Worm (Caenorhabditis elegans) whole organism, L3 larva: ENCODE measurements around the gene shc-3.

Source experiments
- R02D3.7 ChIP-seq: fragments of 150-350 bp; optimal IDR thresholded peaks from 2 replicates; lab custom pipeline; 2014; ENCODE audit warnings: missing biosample characterization, missing genetic modification characterization
- ZK546.5 ChIP-seq: sonication (generic microtip); optimal IDR thresholded peaks from 2 replicates; lab custom pipeline; 2017; ENCODE audit warnings: missing biosample characterization, missing genetic modification characterization
- aly-2 ChIP-seq: fragments of 150-350 bp; optimal IDR thresholded peaks from 2 replicates; lab custom pipeline; 2014; ENCODE audit warnings: missing biosample characterization, missing genetic modification characterization
- ama-1 ChIP-seq: fragments of 150-350 bp; optimal IDR thresholded peaks from 2 replicates; lab custom pipeline; 2018
- ceh-16 ChIP-seq: sonication (generic microtip); optimal IDR thresholded peaks from 2 replicates; lab custom pipeline; 2017; ENCODE audit warnings: missing biosample characterization, missing genetic modification characterization
- ceh-28 ChIP-seq: fragments of 150-350 bp; optimal IDR thresholded peaks from 2 replicates; lab custom pipeline; 2014; ENCODE audit warnings: missing biosample characterization, missing genetic modification reagents, missing genetic modification characterization
- ceh-82 ChIP-seq: fragments of 150-350 bp; optimal IDR thresholded peaks from 2 replicates; lab custom pipeline; 2014; ENCODE audit warnings: missing biosample characterization, missing genetic modification characterization
- ceh-9 ChIP-seq: sonication (generic microtip); optimal IDR thresholded peaks from 2 replicates; lab custom pipeline; 2018; ENCODE audit warnings: missing biosample characterization, missing genetic modification characterization
- daf-12 ChIP-seq: fragments of 150-350 bp; optimal IDR thresholded peaks from 2 replicates; lab custom pipeline; 2014; ENCODE audit warnings: missing biosample characterization, missing genetic modification reagents, missing genetic modification characterization
- egl-27 ChIP-seq: sonication (generic microtip); optimal IDR thresholded peaks from 4 replicates; lab custom pipeline; 2017; ENCODE audit warnings: missing biosample characterization, missing genetic modification reagents, missing genetic modification characterization
- elt-1 ChIP-seq: fragments of 150-350 bp; optimal IDR thresholded peaks from 2 replicates; lab custom pipeline; 2014; ENCODE audit warnings: missing biosample characterization, missing genetic modification characterization
- elt-2 ChIP-seq: sonication (generic microtip); optimal IDR thresholded peaks from 2 replicates; lab custom pipeline; 2016; ENCODE audit warnings: missing genetic modification reagents, mild to moderate bottlenecking, missing genetic modification characterization, missing compliant biosample characterization
- elt-3 ChIP-seq, 3 experiments: fragments of 150-350 bp in 1 of 3; sonication (generic microtip) in 2 of 3; optimal IDR thresholded peaks; 2 replicates in 2 of 3; 4 replicates in 1 of 3; lab custom pipeline; 2014 to 2017; ENCODE audit warnings: missing biosample characterization in 3 of 3, missing genetic modification characterization in 3 of 3
- fkh-10 ChIP-seq: sonication (generic microtip); optimal IDR thresholded peaks from 2 replicates; lab custom pipeline; 2017; ENCODE audit warnings: missing biosample characterization, missing genetic modification reagents, missing genetic modification characterization
- fkh-2 ChIP-seq: fragments of 150-350 bp; optimal IDR thresholded peaks from 2 replicates; lab custom pipeline; 2014; ENCODE audit warnings: missing biosample characterization, missing genetic modification reagents, missing genetic modification characterization
- fos-1 ChIP-seq: fragments of 150-350 bp; optimal IDR thresholded peaks from 2 replicates; lab custom pipeline; 2014; ENCODE audit warnings: missing biosample characterization, missing genetic modification characterization
- hmg-11 ChIP-seq: sonication (generic microtip); optimal IDR thresholded peaks from 2 replicates; lab custom pipeline; 2016; ENCODE audit warnings: missing genetic modification characterization, missing compliant biosample characterization
- jun-1 ChIP-seq: fragments of 150-350 bp; optimal IDR thresholded peaks from 2 replicates; lab custom pipeline; 2014; ENCODE audit warnings: missing biosample characterization, missing genetic modification reagents, missing genetic modification characterization
- lin-39 ChIP-seq: fragments of 150-350 bp; optimal IDR thresholded peaks from 2 replicates; lab custom pipeline; 2018; ENCODE audit warnings: missing biosample characterization, missing genetic modification reagents, missing genetic modification characterization
- lsy-12 ChIP-seq: sonication (generic microtip); optimal IDR thresholded peaks from 2 replicates; lab custom pipeline; 2016; ENCODE audit warnings: mild to moderate bottlenecking, missing genetic modification characterization, missing compliant biosample characterization
- mdl-1 ChIP-seq: fragments of 150-350 bp; optimal IDR thresholded peaks from 2 replicates; lab custom pipeline; 2014; ENCODE audit warnings: missing biosample characterization, missing genetic modification characterization
- mml-1 ChIP-seq: fragments of 150-350 bp; sonication (generic microtip); optimal IDR thresholded peaks from 3 replicates; lab custom pipeline; 2014; ENCODE audit warnings: missing biosample characterization, missing genetic modification characterization
- nfya-1 ChIP-seq: sonication (generic microtip); optimal IDR thresholded peaks from 2 replicates; lab custom pipeline; 2017; ENCODE audit warnings: missing genetic modification characterization, mild to moderate bottlenecking, missing compliant biosample characterization, antibody characterized with exemption, moderate library complexity; ENCODE audit not compliant: insufficient read depth
- nhr-11 ChIP-seq: fragments of 150-350 bp; optimal IDR thresholded peaks from 2 replicates; lab custom pipeline; 2014; ENCODE audit warnings: missing biosample characterization, missing genetic modification characterization
- nhr-12 ChIP-seq: fragments of 150-350 bp; optimal IDR thresholded peaks from 2 replicates; lab custom pipeline; 2014; ENCODE audit warnings: missing biosample characterization, missing genetic modification characterization
- nhr-23 ChIP-seq: fragments of 150-350 bp; optimal IDR thresholded peaks from 2 replicates; lab custom pipeline; 2014; ENCODE audit warnings: missing biosample characterization, missing genetic modification reagents, missing genetic modification characterization
- nhr-237 ChIP-seq: fragments of 150-350 bp; optimal IDR thresholded peaks from 2 replicates; lab custom pipeline; 2014; ENCODE audit warnings: missing biosample characterization, missing genetic modification characterization
- nhr-25 ChIP-seq: sonication (generic microtip); optimal IDR thresholded peaks from 2 replicates; lab custom pipeline; 2017; ENCODE audit warnings: missing biosample characterization, missing genetic modification characterization
- nhr-28 ChIP-seq: fragments of 150-350 bp; optimal IDR thresholded peaks from 2 replicates; lab custom pipeline; 2014; ENCODE audit warnings: missing biosample characterization, missing genetic modification characterization
- nhr-43 ChIP-seq: sonication (generic microtip); optimal IDR thresholded peaks from 2 replicates; lab custom pipeline; 2016; ENCODE audit warnings: mild to moderate bottlenecking, missing genetic modification characterization, missing compliant biosample characterization; ENCODE audit not compliant: poor library complexity, severe bottlenecking
- nhr-67 ChIP-seq: fragments of 150-350 bp; optimal IDR thresholded peaks from 2 replicates; lab custom pipeline; 2014; ENCODE audit warnings: missing biosample characterization, missing genetic modification characterization
- nhr-76 ChIP-seq: fragments of 150-350 bp; sonication (generic microtip); optimal IDR thresholded peaks from 5 replicates; lab custom pipeline; 2014; ENCODE audit warnings: missing biosample characterization, missing genetic modification characterization
- nhr-77 ChIP-seq: fragments of 150-350 bp; optimal IDR thresholded peaks from 2 replicates; lab custom pipeline; 2014; ENCODE audit warnings: missing biosample characterization, missing genetic modification characterization
- pha-4 ChIP-seq: fragments of 150-350 bp; optimal IDR thresholded peaks from 2 replicates; lab custom pipeline; 2014; ENCODE audit warnings: missing biosample characterization, missing genetic modification reagents, missing genetic modification characterization
- pqm-1 ChIP-seq: fragments of 150-350 bp; optimal IDR thresholded peaks from 2 replicates; lab custom pipeline; 2017; ENCODE audit warnings: missing biosample characterization, missing genetic modification characterization, inconsistent platforms
- sea-2 ChIP-seq: fragments of 150-350 bp; sonication (generic microtip); optimal IDR thresholded peaks from 4 replicates; lab custom pipeline; 2014; ENCODE audit warnings: missing biosample characterization, missing genetic modification reagents, missing genetic modification characterization
- skn-1 ChIP-seq: fragments of 150-350 bp; optimal IDR thresholded peaks from 2 replicates; lab custom pipeline; 2014; ENCODE audit warnings: missing biosample characterization, missing genetic modification characterization
- snpc-4 ChIP-seq: fragments of 150-350 bp; optimal IDR thresholded peaks from 2 replicates; lab custom pipeline; 2014; ENCODE audit warnings: missing biosample characterization, missing genetic modification characterization
- tbx-2 ChIP-seq: sonication (generic microtip); optimal IDR thresholded peaks from 2 replicates; lab custom pipeline; 2016; ENCODE audit warnings: mild to moderate bottlenecking, missing genetic modification characterization, missing compliant biosample characterization
- unc-39 ChIP-seq: sonication (generic microtip); optimal IDR thresholded peaks from 4 replicates; lab custom pipeline; 2017; ENCODE audit warnings: missing biosample characterization, missing genetic modification characterization
- unc-62 ChIP-seq: fragments of 150-350 bp; sonication (generic microtip); optimal IDR thresholded peaks from 4 replicates; lab custom pipeline; 2014; ENCODE audit warnings: missing biosample characterization, missing genetic modification reagents, missing genetic modification characterization
- zag-1 ChIP-seq: fragments of 150-350 bp; optimal IDR thresholded peaks from 2 replicates; lab custom pipeline; 2014; ENCODE audit warnings: missing biosample characterization, missing genetic modification characterization
- ztf-11 ChIP-seq: fragments of 150-350 bp; optimal IDR thresholded peaks from 2 replicates; lab custom pipeline; 2014; ENCODE audit warnings: missing biosample characterization, missing genetic modification characterization
- ztf-4 ChIP-seq: fragments of 150-350 bp; optimal IDR thresholded peaks from 2 replicates; lab custom pipeline; 2014; ENCODE audit warnings: missing biosample characterization, missing genetic modification characterization

The shc-3 gene

DNA sequence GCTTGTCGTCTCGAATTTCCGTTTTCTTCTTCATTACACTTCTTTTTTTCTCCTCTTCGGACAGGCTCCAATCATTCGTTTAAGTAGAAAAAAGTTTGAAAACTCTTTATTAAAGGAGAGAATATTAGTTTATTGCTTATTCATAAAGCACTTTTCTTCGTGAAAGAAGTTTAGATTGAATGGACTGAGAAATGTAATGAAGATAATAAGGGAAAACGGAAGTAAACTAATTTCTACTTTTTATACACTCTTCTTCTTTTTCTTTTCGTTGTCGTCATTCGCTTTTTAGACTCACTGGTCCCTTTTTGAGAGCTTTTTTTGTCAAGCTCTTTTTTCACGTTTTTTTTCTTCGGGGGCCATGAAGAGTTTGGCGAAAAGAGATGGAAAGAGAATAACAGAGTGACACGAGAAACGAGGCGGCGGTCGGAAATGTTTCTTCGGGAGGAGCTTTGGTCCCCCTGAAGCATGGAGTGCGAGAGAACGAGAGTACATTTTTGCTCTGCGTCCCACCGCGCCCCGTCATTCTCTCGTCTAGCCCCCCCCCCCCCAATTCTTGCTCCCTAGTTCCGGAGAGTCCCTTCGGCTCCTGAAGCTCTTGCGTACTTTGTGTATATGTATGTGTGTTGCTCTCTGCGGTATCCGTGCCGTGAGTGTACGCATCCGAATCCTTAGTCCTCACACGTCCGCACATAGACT lies 21.9 kb downstream of the shc-3 start:
- TF ChIP-seq elt-1 (no peak), ceh-28 (tag; lab: Kevin White, UChicago) (peak; percentile 15), pqm-1 (no peak), nhr-67 (tag; lab: Kevin White, UChicago) (no peak), tbx-2 (no peak), ztf-4 (no peak), daf-12 (tag; lab: Kevin White, UChicago) (no peak), ceh-16 (no peak), jun-1 (tag; lab: Kevin White, UChicago) (no peak), elt-3 (tag; optimal IDR thresholded peaks at IDR 0.05; lab: Kevin White, UChicago) (no peak), pha-4 (tag; lab: Kevin White, UChicago) (no peak), snpc-4 (no peak), lin-39 (tag; lab: Kevin White, UChicago) (peak; percentile 59), ama-1 (lab: Kevin White, UChicago) (no peak), zag-1 (no peak), mml-1 (tag; lab: Kevin White, UChicago) (no peak), egl-27 (tag; lab: Kevin White, UChicago) (no peak), lsy-12 (tag; lab: Kevin White, UChicago) (peak; percentile 19), fkh-10 (GFP tag; lab: Kevin White, UChicago) (peak; percentile 62), fos-1 (tag; lab: Kevin White, UChicago) (no peak), ceh-9 (tag; lab: Kevin White, UChicago) (no peak), R02D3.7 (tag; lab: Kevin White, UChicago) (no peak), nhr-76 (no peak), nhr-23 (tag; lab: Kevin White, UChicago) (no peak), sea-2 (no peak), ztf-11 (no peak), mdl-1 (tag; lab: Kevin White, UChicago) (peak; percentile 31), unc-39 (tag; lab: Kevin White, UChicago) (no peak), nhr-28 (tag; lab: Kevin White, UChicago) (no peak), nhr-43 (no peak), fkh-2 (no peak), nfya-1 (tag; lab: Kevin White, UChicago) (peak; percentile 45), skn-1 (tag; lab: Kevin White, UChicago) (no peak), hmg-11 (tag; lab: Kevin White, UChicago) (peak; percentile 24), elt-2 (tag; lab: Kevin White, UChicago) (no peak), nhr-237 (tag; lab: Kevin White, UChicago) (no peak), nhr-12 (tag; lab: Kevin White, UChicago) (no peak)

DNA sequence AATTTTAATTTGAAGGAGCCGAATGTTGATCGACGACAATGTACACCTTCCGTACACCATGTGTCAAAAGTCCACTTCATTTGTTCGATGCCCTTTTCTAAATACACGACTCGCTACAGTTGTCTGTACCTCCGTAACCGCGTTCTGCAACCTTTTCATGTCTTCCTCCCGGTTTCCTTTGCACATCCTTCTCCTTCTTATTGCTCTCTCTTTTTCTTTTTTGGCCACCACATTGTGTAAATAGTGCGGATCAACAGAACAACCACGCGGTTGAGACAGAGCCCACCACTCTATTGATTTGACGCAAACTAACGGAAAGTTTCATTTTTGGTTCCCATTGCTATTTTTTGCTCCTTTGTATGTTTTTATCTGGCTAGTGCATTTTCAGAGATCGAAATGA lies 26.0 kb downstream of the shc-3 start:
- no peak for TF ChIP-seq ama-1 (lab: Kevin White, UChicago)
- no peak for TF ChIP-seq ceh-9 (tag; lab: Kevin White, UChicago)
- TF ChIP-seq pha-4 (tag; lab: Kevin White, UChicago), result peak; percentile 93
- TF ChIP-seq nhr-11 (tag; lab: Kevin White, UChicago), result no peak

DNA sequence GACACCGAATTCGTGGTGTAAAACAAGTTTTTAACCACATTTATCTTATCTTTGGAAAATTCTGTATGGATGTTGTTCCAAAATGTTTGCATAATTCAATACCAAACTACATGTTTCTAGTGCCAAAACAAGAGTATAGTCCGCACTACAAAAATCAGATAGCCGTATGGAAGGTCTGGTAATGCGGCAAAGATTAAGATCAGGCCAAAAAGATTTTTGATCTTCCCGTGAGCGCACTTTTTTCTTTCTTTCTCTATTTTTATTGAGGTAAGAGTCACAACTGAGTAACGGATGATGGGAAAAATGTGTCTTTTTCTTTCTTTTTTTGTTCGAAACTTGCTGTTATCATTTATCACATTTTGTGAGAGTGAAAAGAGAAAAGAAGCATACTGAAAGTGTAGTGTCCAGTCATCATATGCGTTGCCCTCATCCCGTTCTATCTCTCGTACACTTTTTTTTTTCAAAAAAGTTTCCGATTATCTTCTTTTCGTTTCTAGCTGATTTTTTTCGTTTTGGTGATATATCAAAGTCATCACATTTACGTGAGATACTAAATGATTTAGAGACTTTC lies 27.3 kb downstream of the shc-3 start:
- no peak for TF ChIP-seq nhr-28 (tag; lab: Kevin White, UChicago)
- no peak for TF ChIP-seq ztf-11
- TF ChIP-seq nhr-67 (tag; lab: Kevin White, UChicago), result no peak
- no peak for TF ChIP-seq lin-39 (tag; lab: Kevin White, UChicago)
- TF ChIP-seq zag-1, result no peak
- no peak for TF ChIP-seq ztf-4
- no peak for TF ChIP-seq ZK546.5 (tag; lab: Kevin White, UChicago)
- no peak for TF ChIP-seq aly-2
- TF ChIP-seq ceh-82 (tag; lab: Kevin White, UChicago), result no peak
- no peak for TF ChIP-seq daf-12 (tag; lab: Kevin White, UChicago)
- TF ChIP-seq nfya-1 (tag; lab: Kevin White, UChicago), result peak; percentile 26
- TF ChIP-seq R02D3.7 (tag; lab: Kevin White, UChicago), result no peak
- TF ChIP-seq jun-1 (tag; lab: Kevin White, UChicago), result no peak
- no peak for TF ChIP-seq mml-1 (tag; lab: Kevin White, UChicago)
- TF ChIP-seq mdl-1 (tag; lab: Kevin White, UChicago), result no peak
- TF ChIP-seq pha-4 (tag; lab: Kevin White, UChicago), result no peak
- TF ChIP-seq ama-1 (lab: Kevin White, UChicago), result no peak
- TF ChIP-seq snpc-4, result no peak
- TF ChIP-seq sea-2, result no peak
- no peak for TF ChIP-seq elt-3 (tag; optimal IDR thresholded peaks at IDR 0.05; lab: Kevin White, UChicago)
- no peak for TF ChIP-seq skn-1 (tag; lab: Kevin White, UChicago)
- no peak for TF ChIP-seq nhr-23 (tag; lab: Kevin White, UChicago)
- TF ChIP-seq nhr-43, result peak; percentile 40
- TF ChIP-seq nhr-237 (tag; lab: Kevin White, UChicago), result no peak
- no peak for TF ChIP-seq fos-1 (tag; lab: Kevin White, UChicago)
- TF ChIP-seq ceh-28 (tag; lab: Kevin White, UChicago), result no peak
- TF ChIP-seq nhr-77 (tag; lab: Kevin White, UChicago), result no peak
- TF ChIP-seq pqm-1, result peak; percentile 28
- TF ChIP-seq unc-62 (GFP tag; lab: Kevin White, UChicago), result no peak
- no peak for TF ChIP-seq fkh-10 (GFP tag; lab: Kevin White, UChicago)
- TF ChIP-seq nhr-25 (tag; lab: Kevin White, UChicago), result peak; percentile 21
- TF ChIP-seq unc-39 (tag; lab: Kevin White, UChicago), result no peak
- no peak for TF ChIP-seq tbx-2
- peak; percentile 94 for TF ChIP-seq elt-1
- peak; percentile 23 for TF ChIP-seq elt-2 (tag; lab: Kevin White, UChicago)
